Fruit fly (Drosophila melanogaster) whole organism, embryonic: ENCODE data around the gene me31B.

Source experiments
- Bgb ChIP-seq: fragments of 200-800 bp; sonication (Bioruptor generic); IDR thresholded peaks from 2 replicates; pipeline ENCODE4 v1.3.6; 2022; ENCODE audit warnings: missing biosample characterization, missing genetic modification characterization; ENCODE audit not compliant: partially characterized antibody
- BtbVII ChIP-seq: fragments of 200-800 bp; sonication (Bioruptor generic); optimal IDR thresholded peaks from 3 replicates; lab custom pipeline; 2017; ENCODE audit warnings: missing biosample characterization, mild to moderate bottlenecking, missing genetic modification characterization
- C15 ChIP-seq: fragments of 200-800 bp; sonication (Bioruptor generic); IDR thresholded peaks from 3 replicates; pipeline ENCODE4 v1.3.6; 2022; ENCODE audit warnings: missing biosample characterization, missing genetic modification characterization
- CG10321 ChIP-seq: fragments of 200-800 bp; sonication (Bioruptor generic); IDR thresholded peaks from 2 replicates; pipeline ENCODE4 v1.3.6; 2022; ENCODE audit warnings: missing biosample characterization, missing genetic modification characterization
- CG10431 ChIP-seq: fragments of 200-800 bp; sonication (Bioruptor generic); optimal IDR thresholded peaks from 3 replicates; lab custom pipeline; 2018; ENCODE audit warnings: missing biosample characterization, mild to moderate bottlenecking, missing genetic modification characterization
- CG11456 ChIP-seq: fragments of 200-800 bp; sonication (Bioruptor generic); IDR thresholded peaks from 3 replicates; pipeline ENCODE4 v1.3.6; 2022; ENCODE audit warnings: missing biosample characterization, missing genetic modification characterization
- CG12104 ChIP-seq: fragments of 200-800 bp; sonication (Bioruptor generic); optimal IDR thresholded peaks from 3 replicates; lab custom pipeline; 2016; ENCODE audit warnings: missing biosample characterization, missing genetic modification characterization
- CG12236 ChIP-seq: fragments of 200-800 bp; sonication (Bioruptor generic); optimal IDR thresholded peaks from 2 replicates; lab custom pipeline; 2016; ENCODE audit warnings: missing biosample characterization, missing genetic modification characterization
- CG12391 ChIP-seq: fragments of 200-800 bp; sonication (Bioruptor generic); optimal IDR thresholded peaks from 3 replicates; lab custom pipeline; 2018; ENCODE audit warnings: missing biosample characterization, mild to moderate bottlenecking, missing genetic modification characterization, moderate library complexity
- CG12942 ChIP-seq: fragments of 200-800 bp; sonication (Bioruptor generic); optimal IDR thresholded peaks from 3 replicates; lab custom pipeline; 2016; ENCODE audit warnings: missing biosample characterization, missing genetic modification characterization
- CG13424 ChIP-seq: fragments of 200-800 bp; sonication (Bioruptor generic); optimal IDR thresholded peaks from 2 replicates; lab custom pipeline; 2019; ENCODE audit warnings: missing biosample characterization, mild to moderate bottlenecking, missing genetic modification characterization, moderate library complexity
- CG13775 ChIP-seq: fragments of 200-800 bp; sonication (Bioruptor generic); optimal IDR thresholded peaks from 3 replicates; lab custom pipeline; 2017; ENCODE audit warnings: missing biosample characterization, mild to moderate bottlenecking, missing genetic modification characterization
- CG14050 ChIP-seq: fragments of 200-800 bp; sonication (Bioruptor generic); IDR thresholded peaks from 3 replicates; pipeline ENCODE4 v1.3.6; 2022; ENCODE audit warnings: missing biosample characterization, missing genetic modification characterization
- CG14441 ChIP-seq: fragments of 200-800 bp; sonication (Bioruptor generic); IDR thresholded peaks from 2 replicates; pipeline ENCODE4 v1.3.6; 2022; ENCODE audit warnings: missing biosample characterization, missing genetic modification characterization
- CG14965 ChIP-seq: fragments of 200-800 bp; sonication (Bioruptor generic); optimal IDR thresholded peaks from 2 replicates; lab custom pipeline; 2016; ENCODE audit warnings: missing biosample characterization, missing genetic modification characterization, borderline replicate concordance
- CG3163 ChIP-seq: fragments of 200-800 bp; sonication (Bioruptor generic); optimal IDR thresholded peaks from 3 replicates; lab custom pipeline; 2016; ENCODE audit warnings: missing biosample characterization, missing genetic modification characterization
- CG6254 ChIP-seq: fragments of 200-800 bp; sonication (Bioruptor generic); optimal IDR thresholded peaks from 3 replicates; lab custom pipeline; 2017; ENCODE audit warnings: mild to moderate bottlenecking, missing biosample characterization, missing genetic modification reagents, missing genetic modification characterization
- CG7963 ChIP-seq: fragments of 200-800 bp; sonication (Bioruptor generic); IDR thresholded peaks from 3 replicates; pipeline ENCODE4 v1.3.6; 2022; ENCODE audit warnings: missing biosample characterization, missing genetic modification characterization; ENCODE audit not compliant: partially characterized antibody
- Chrac-16 ChIP-seq: fragments of 200-800 bp; sonication (Bioruptor generic); optimal IDR thresholded peaks from 3 replicates; lab custom pipeline; 2016; ENCODE audit warnings: missing biosample characterization, missing genetic modification characterization
- CkIIα-i1 ChIP-seq: fragments of 200-800 bp; sonication (Bioruptor generic); IDR thresholded peaks from 2 replicates; pipeline ENCODE4 v1.3.6; 2022; ENCODE audit warnings: missing biosample characterization, missing genetic modification characterization
- Dfd ChIP-seq, 2 experiments: fragments of >200 bp; optimal IDR thresholded peaks; 2 replicates each; lab custom pipeline; 2017; ENCODE audit warnings: missing biosample characterization in 2 of 2, missing genetic modification characterization in 2 of 2
- HmgZ ChIP-seq: fragments of 200-800 bp; sonication (Bioruptor generic); optimal IDR thresholded peaks from 2 replicates; lab custom pipeline; 2018; ENCODE audit warnings: missing biosample characterization, mild to moderate bottlenecking, missing genetic modification characterization
- Hmx ChIP-seq: fragments of 200-800 bp; sonication (Bioruptor generic); optimal IDR thresholded peaks from 2 replicates; lab custom pipeline; 2016; ENCODE audit warnings: missing biosample characterization, missing genetic modification characterization
- Hr39 ChIP-seq: fragments of >200 bp; optimal IDR thresholded peaks from 2 replicates; lab custom pipeline; 2017
- MBD-R2 ChIP-seq: fragments of 200-800 bp; sonication (Bioruptor generic); IDR thresholded peaks from 2 replicates; pipeline ENCODE4 v1.3.6; 2022; ENCODE audit warnings: missing biosample characterization, missing genetic modification characterization
- Nf-YB ChIP-seq: fragments of 200-800 bp; sonication (Bioruptor generic); optimal IDR thresholded peaks from 3 replicates; lab custom pipeline; 2019; ENCODE audit warnings: missing biosample characterization, mild to moderate bottlenecking, missing genetic modification characterization, moderate library complexity
- Optix ChIP-seq: fragments of 200-800 bp; sonication (Bioruptor generic); IDR thresholded peaks from 3 replicates; pipeline ENCODE4 v1.3.6; 2022; ENCODE audit warnings: missing biosample characterization, missing genetic modification characterization
- Scr ChIP-seq: fragments of 200-800 bp; sonication (Bioruptor generic); IDR thresholded peaks from 2 replicates; pipeline ENCODE4 v1.3.6; 2022; ENCODE audit warnings: missing biosample characterization, missing genetic modification characterization; ENCODE audit not compliant: partially characterized antibody
- aop ChIP-seq: fragments of 200-800 bp; sonication (Bioruptor generic); IDR thresholded peaks from 2 replicates; pipeline ENCODE4 v1.3.6; 2022; ENCODE audit warnings: missing biosample characterization, missing genetic modification characterization
- ato ChIP-seq: fragments of 200-800 bp; sonication (Bioruptor generic); IDR thresholded peaks from 2 replicates; pipeline ENCODE4 v1.3.6; 2022; ENCODE audit warnings: missing biosample characterization, missing genetic modification characterization; ENCODE audit not compliant: partially characterized antibody
- bowl ChIP-seq: fragments of 200-800 bp; sonication (Bioruptor generic); IDR thresholded peaks from 2 replicates; pipeline ENCODE4 v1.3.6; 2022; ENCODE audit warnings: missing biosample characterization, missing genetic modification characterization
- cas ChIP-seq: fragments of 200-800 bp; sonication (Bioruptor generic); IDR thresholded peaks from 2 replicates; pipeline ENCODE4 v1.3.6; 2022; ENCODE audit warnings: missing biosample characterization, missing genetic modification characterization
- cato ChIP-seq: fragments of 200-800 bp; sonication (Bioruptor generic); optimal IDR thresholded peaks from 2 replicates; lab custom pipeline; 2016; ENCODE audit warnings: missing biosample characterization, missing genetic modification characterization, borderline replicate concordance
- crc ChIP-seq: fragments of 200-800 bp; sonication (Bioruptor generic); optimal IDR thresholded peaks from 2 replicates; lab custom pipeline; 2016; ENCODE audit warnings: missing biosample characterization, missing genetic modification characterization
- en ChIP-seq: fragments of 200-800 bp; sonication (Bioruptor generic); optimal IDR thresholded peaks from 2 replicates; lab custom pipeline; 2016; ENCODE audit warnings: missing biosample characterization, missing genetic modification characterization
- eyg ChIP-seq: fragments of 200-800 bp; sonication (Bioruptor generic); optimal IDR thresholded peaks from 3 replicates; lab custom pipeline; 2016; ENCODE audit warnings: missing biosample characterization, missing genetic modification characterization
- fru ChIP-seq: fragments of >200 bp; optimal IDR thresholded peaks from 2 replicates; lab custom pipeline; 2017
- insv ChIP-seq, 2 experiments: fragments of 200-800 bp; sonication (Bioruptor generic); optimal IDR thresholded peaks; 3 replicates each; lab custom pipeline; 2016 to 2018; ENCODE audit warnings: missing biosample characterization in 2 of 2, missing genetic modification characterization in 2 of 2
- kni ChIP-seq: fragments of 200-800 bp; sonication (Bioruptor generic); optimal IDR thresholded peaks from 3 replicates; lab custom pipeline; 2017; ENCODE audit warnings: mild to moderate bottlenecking, missing biosample characterization, missing genetic modification reagents, missing genetic modification characterization
- lola ChIP-seq, 3 experiments: fragments of >200 bp in 2 of 3; fragments of 200-800 bp in 1 of 3; sonication (Bioruptor generic) in 1 of 3; optimal IDR thresholded peaks; 2 replicates each; lab custom pipeline; 2017 to 2019; ENCODE audit warnings: missing biosample characterization in 3 of 3, missing genetic modification characterization in 3 of 3, mild to moderate bottlenecking in 1 of 3, moderate library complexity in 1 of 3
- luna ChIP-seq: fragments of 200-800 bp; sonication (Bioruptor generic); optimal IDR thresholded peaks from 2 replicates; lab custom pipeline; 2016; ENCODE audit warnings: missing biosample characterization, missing genetic modification characterization
- pros ChIP-seq: fragments of 200-800 bp; sonication (Bioruptor generic); optimal IDR thresholded peaks from 3 replicates; lab custom pipeline; 2019; ENCODE audit warnings: missing biosample characterization, mild to moderate bottlenecking, missing genetic modification characterization, moderate library complexity
- sim ChIP-seq: fragments of 200-800 bp; sonication (Bioruptor generic); IDR thresholded peaks from 2 replicates; pipeline ENCODE4 v1.3.6; 2022; ENCODE audit warnings: missing biosample characterization, missing genetic modification characterization
- sisA ChIP-seq: fragments of 200-800 bp; sonication (Bioruptor generic); IDR thresholded peaks from 2 replicates; pipeline ENCODE4 v1.3.6; 2022; ENCODE audit warnings: missing biosample characterization, missing genetic modification characterization
- slbo ChIP-seq: fragments of 200-800 bp; sonication (Bioruptor generic); IDR thresholded peaks from 2 replicates; pipeline ENCODE4 v1.3.6; 2022; ENCODE audit warnings: missing biosample characterization, missing genetic modification characterization
- sob ChIP-seq: fragments of 200-800 bp; sonication (Bioruptor generic); IDR thresholded peaks from 2 replicates; pipeline ENCODE4 v1.3.6; 2022; ENCODE audit warnings: missing biosample characterization, missing genetic modification characterization
- stwl ChIP-seq: fragments of 200-800 bp; sonication (Bioruptor generic); optimal IDR thresholded peaks from 3 replicates; lab custom pipeline; 2018; ENCODE audit warnings: missing biosample characterization, mild to moderate bottlenecking, missing genetic modification characterization, moderate library complexity
- wdn ChIP-seq: fragments of 200-800 bp; sonication (Bioruptor generic); IDR thresholded peaks from 2 replicates; pipeline ENCODE4 v1.3.6; 2022; ENCODE audit warnings: missing biosample characterization, missing genetic modification characterization
- zfh2 ChIP-seq: fragments of 200-800 bp; sonication (Bioruptor generic); optimal IDR thresholded peaks from 2 replicates; lab custom pipeline; 2016; ENCODE audit warnings: missing biosample characterization, missing genetic modification characterization

me31B gene

dm6 chr2L:10226724-10227407, 12.3 kb upstream of the me31B start, which contains the start of gene CG5708 (continued):
- TF ChIP-seq CG14050 (GFP tag; lab: Robert Waterston, UW) = no peak
- peak; percentile 42 for TF ChIP-seq HmgZ (tag; lab: Kevin White, UChicago)
- no peak for TF ChIP-seq CG10431
- no peak for TF ChIP-seq CG3163 (GFP tag; lab: Kevin White, UChicago)
- no peak for TF ChIP-seq pros (GFP tag; lab: Kevin White, UChicago)
- TF ChIP-seq CG7963 (GFP tag; lab: Robert Waterston, UW) = no peak
- TF ChIP-seq CG13424 (tag; lab: Kevin White, UChicago) = peak; percentile 34
- TF ChIP-seq sisA = no peak
- TF ChIP-seq Nf-YB (GFP tag; lab: Kevin White, UChicago) = no peak
- TF ChIP-seq Dfd (GFP tag; optimal IDR thresholded peaks at IDR 0.05; lab: Kevin White, UChicago) = no peak
- TF ChIP-seq ato = no peak
- TF ChIP-seq Chrac-16 = no peak
- peak; percentile 2 for TF ChIP-seq zfh2 (GFP tag; lab: Kevin White, UChicago)
- TF ChIP-seq CG12236 (GFP tag; lab: Kevin White, UChicago) = no peak
- 0 out of 2 replicates have a peak, but pooled peaks have one; percentile 39 for TF ChIP-seq sob (GFP tag; lab: Robert Waterston, UW)
- TF ChIP-seq aop (GFP tag; lab: Robert Waterston, UW) = no peak
- peak; percentile 99 for TF ChIP-seq CG6254 (GFP tag; lab: Kevin White, UChicago)
- peak; percentile 73 for TF ChIP-seq slbo (GFP tag; lab: Robert Waterston, UW)
- TF ChIP-seq lola (GFP tag; optimal IDR thresholded peaks at IDR 0.05; lab: Kevin White, UChicago) = peak in 1 of 3 experiments; percentile 18
- TF ChIP-seq kni (GFP tag; lab: Kevin White, UChicago) = no peak
- TF ChIP-seq fru (lab: Kevin White, UChicago) = no peak
- no peak for TF ChIP-seq C15
- TF ChIP-seq CG10321 (GFP tag; lab: Robert Waterston, UW) = no peak
- no peak for TF ChIP-seq wdn (GFP tag; lab: Robert Waterston, UW)
- peak; percentile 59 for TF ChIP-seq Scr (GFP tag; lab: Robert Waterston, UW)
- TF ChIP-seq CG14965 (GFP tag; lab: Kevin White, UChicago) = no peak
- no peak for TF ChIP-seq sim (GFP tag; lab: Robert Waterston, UW)
- no peak for TF ChIP-seq Optix (GFP tag; lab: Robert Waterston, UW)
- TF ChIP-seq cato (GFP tag; lab: Kevin White, UChicago) = no peak
- TF ChIP-seq CG14441 = no peak
- TF ChIP-seq stwl = peak; percentile 1
- no peak for TF ChIP-seq cas (GFP tag; lab: Robert Waterston, UW)
- TF ChIP-seq crc (GFP tag; lab: Kevin White, UChicago) = no peak
- TF ChIP-seq CG12942 (GFP tag; lab: Kevin White, UChicago) = no peak
- peak; percentile 52; the same call in 1 of the 2 replicates for TF ChIP-seq Bgb (GFP tag; lab: Robert Waterston, UW)
- no peak for TF ChIP-seq CG12104 (GFP tag; lab: Kevin White, UChicago)
- TF ChIP-seq CG12391 (tag; lab: Kevin White, UChicago) = peak; percentile 34
- peak; percentile 17 for TF ChIP-seq CG13775
- TF ChIP-seq BtbVII (GFP tag; lab: Kevin White, UChicago) = no peak
- TF ChIP-seq CkIIα-i1 (GFP tag; lab: Robert Waterston, UW) = no peak
- TF ChIP-seq Hr39 (lab: Kevin White, UChicago) = no peak
- TF ChIP-seq en = no peak
- TF ChIP-seq insv (GFP tag; optimal IDR thresholded peaks at IDR 0.05; lab: Kevin White, UChicago) = no peak
- TF ChIP-seq CG11456 (GFP tag; lab: Robert Waterston, UW) = no peak
- TF ChIP-seq Hmx (GFP tag; lab: Kevin White, UChicago) = no peak
- TF ChIP-seq luna (GFP tag; lab: Kevin White, UChicago) = no peak
- no peak for TF ChIP-seq bowl (GFP tag; lab: Robert Waterston, UW)
- peak; percentile 58 for TF ChIP-seq MBD-R2 (GFP tag; lab: Robert Waterston, UW)
- no peak for TF ChIP-seq eyg (GFP tag; lab: Kevin White, UChicago)
- TF ChIP-seq, all 482 proteins: peak for 85
